Fruit fly (Drosophila melanogaster): ENCODE data around the gene mop.
A peak's percentile ranks its signal among the peaks of the same experiment; 100 is the strongest.

Gene mop

DNA sequence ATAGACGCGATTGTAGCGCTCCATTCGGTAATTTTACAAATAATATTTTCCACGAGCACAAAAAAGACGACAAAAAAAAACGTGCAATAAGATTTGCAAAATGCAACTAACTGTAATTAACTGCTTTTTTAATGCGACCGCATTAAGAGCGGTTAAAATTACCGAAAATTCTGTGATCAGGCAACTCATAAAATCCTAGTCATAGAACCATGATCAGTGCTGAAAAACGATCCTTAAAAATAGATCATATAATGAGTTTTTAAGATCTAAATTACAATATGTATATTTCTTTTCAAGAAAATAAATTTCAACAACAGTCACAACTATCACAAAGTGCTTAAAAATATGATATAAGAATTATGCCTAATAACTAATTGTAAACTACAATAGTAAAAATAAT, 27.3 kb upstream of the mop start, which contains the start of gene gnu:
Gene gnu (minus strand): TSS at position 125 of the 400 bp plus-strand sequence.
- TF ChIP-seq tai (GFP tag; optimal IDR thresholded peaks at IDR 0.05) (no peak), rgr (GFP tag; optimal IDR thresholded peaks at IDR 0.05) (no peak), N (GFP tag; optimal IDR thresholded peaks at IDR 0.05) (no peak), psq (GFP tag; optimal IDR thresholded peaks at IDR 0.05) (no peak), GATAd (GFP tag; optimal IDR thresholded peaks at IDR 0.05) (no peak), brk (GFP tag; optimal IDR thresholded peaks at IDR 0.05) (no peak), Dfd (GFP tag; optimal IDR thresholded peaks at IDR 0.05) (no peak), Hr78 (GFP tag; optimal IDR thresholded peaks at IDR 0.05) (no peak), dsf (GFP tag; optimal IDR thresholded peaks at IDR 0.05; ENCODE audit: borderline replicate concordance) (no peak), sage (GFP tag; optimal IDR thresholded peaks at IDR 0.05) (no peak), Hr83 (GFP tag; optimal IDR thresholded peaks at IDR 0.05; ENCODE audit: poor library complexity, severe bottlenecking) (no peak)

DNA sequence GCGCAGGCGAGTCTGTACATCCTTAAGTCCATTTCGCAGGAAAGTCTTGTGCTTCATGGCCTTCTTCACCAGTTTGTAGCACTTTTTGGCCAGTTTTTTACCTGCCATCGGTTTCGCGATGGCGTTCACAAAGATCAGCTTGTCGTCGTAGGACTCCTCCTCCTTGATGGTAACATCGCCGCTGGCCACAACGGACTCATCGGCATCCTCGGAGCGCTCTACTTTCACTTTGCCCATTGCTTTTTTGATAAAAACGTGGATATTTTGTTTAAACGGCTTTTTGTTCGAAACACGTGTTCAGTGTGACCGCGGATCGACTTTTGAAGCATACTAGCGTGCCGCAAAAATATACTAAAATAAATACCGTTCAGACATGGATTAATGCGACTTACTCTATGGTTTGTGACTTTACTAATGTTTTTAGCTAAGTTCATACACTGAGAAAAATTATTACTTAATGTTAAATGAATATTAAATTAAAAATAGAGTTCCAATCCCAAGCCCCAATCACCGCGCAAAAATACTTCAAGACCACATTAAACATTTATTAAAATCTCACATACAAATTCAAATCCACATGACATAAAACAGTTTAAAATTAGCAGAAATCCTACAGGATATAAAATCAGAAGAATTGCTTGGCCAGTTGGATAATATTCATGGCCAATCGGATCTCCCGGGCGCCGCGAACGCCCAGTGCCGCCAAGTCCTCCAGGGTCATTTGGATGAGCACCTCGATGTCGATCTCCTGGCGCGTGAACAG, 26.1 kb upstream of the mop start, which contains the start of gene NHP2:
Gene NHP2 (minus strand): TSS at position 315 of the 763 bp plus-strand sequence.
- peak; percentile 72 for TF ChIP-seq Sp1 (GFP tag; optimal IDR thresholded peaks at IDR 0.05)
- TF ChIP-seq CG32264 (GFP tag; optimal IDR thresholded peaks at IDR 0.05) = peak; percentile 35
- peak; percentile 47 for TF ChIP-seq sv (GFP tag; optimal IDR thresholded peaks at IDR 0.05)
- TF ChIP-seq dsf (GFP tag; optimal IDR thresholded peaks at IDR 0.05; ENCODE audit: borderline replicate concordance) = no peak
- peak; percentile 65 for TF ChIP-seq OdsH (GFP tag; optimal IDR thresholded peaks at IDR 0.05)
- peak; percentile 35 for TF ChIP-seq psq (GFP tag; optimal IDR thresholded peaks at IDR 0.05)
- TF ChIP-seq fru (GFP tag; optimal IDR thresholded peaks at IDR 0.05) = peak; percentile 68
- peak; percentile 38 for TF ChIP-seq Myc (optimal IDR thresholded peaks at IDR 0.05)
- peak; percentile 76 for TF ChIP-seq h (GFP tag; optimal IDR thresholded peaks at IDR 0.05)
- TF ChIP-seq sage (GFP tag; optimal IDR thresholded peaks at IDR 0.05) = peak; percentile 74
- no peak for TF ChIP-seq rgr (GFP tag; optimal IDR thresholded peaks at IDR 0.05)
- peak; percentile 75 for TF ChIP-seq HLH106 (tag; optimal IDR thresholded peaks at IDR 0.05)
- no peak for TF ChIP-seq woc (GFP tag; optimal IDR thresholded peaks at IDR 0.05)
- peak; percentile 60 for TF ChIP-seq ey (GFP tag; optimal IDR thresholded peaks at IDR 0.05)
- TF ChIP-seq CG9705 (GFP tag; optimal IDR thresholded peaks at IDR 0.05) = peak; percentile 53
- peak; percentile 20 for TF ChIP-seq Rel (GFP tag; optimal IDR thresholded peaks at IDR 0.05)
- peak; percentile 48 for TF ChIP-seq Rel (tag; optimal IDR thresholded peaks at IDR 0.05)
- TF ChIP-seq Jra (GFP tag; optimal IDR thresholded peaks at IDR 0.05) = no peak
- peak in 1 of 2 experiments; percentile 78 for TF ChIP-seq foxo (GFP tag; optimal IDR thresholded peaks at IDR 0.05)
- TF ChIP-seq Hr78 (GFP tag; optimal IDR thresholded peaks at IDR 0.05) = no peak
- no peak for TF ChIP-seq pan (optimal IDR thresholded peaks at IDR 0.05)

DNA sequence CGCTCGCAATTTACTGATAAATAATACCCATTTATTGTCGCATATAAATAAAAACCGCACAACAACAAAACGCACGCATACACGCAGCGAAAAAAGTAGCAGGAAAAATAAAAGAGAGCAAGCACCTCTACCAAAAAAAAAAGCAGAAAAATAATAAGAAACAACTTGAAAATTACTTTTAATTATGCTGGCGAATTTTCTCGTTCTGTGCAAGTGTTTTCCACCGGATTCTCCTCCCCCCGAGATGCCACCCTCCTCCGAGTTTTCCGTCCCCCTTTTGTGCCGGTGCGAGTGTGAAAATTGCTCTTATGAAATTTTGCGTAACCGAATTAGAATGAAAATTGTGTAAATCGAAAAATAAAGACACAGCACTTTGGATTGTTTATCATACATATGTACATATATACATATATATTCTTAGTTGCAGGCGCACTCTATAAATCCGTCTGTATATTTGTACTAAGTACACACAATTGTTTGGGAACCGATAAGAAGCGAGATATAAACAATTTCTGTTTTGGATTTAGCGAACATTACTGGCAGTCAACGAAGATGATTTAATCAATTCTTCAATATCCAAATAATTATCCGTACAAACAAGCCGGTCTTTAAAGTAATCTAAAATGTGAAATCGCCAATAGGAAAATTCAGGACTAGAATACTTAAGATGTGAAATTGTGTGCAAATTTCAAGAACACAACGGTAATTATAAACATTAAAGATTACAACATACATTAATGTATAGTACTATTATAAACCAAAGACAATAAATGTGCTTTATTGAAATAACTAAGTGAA, 15.1 kb upstream of the mop start:
- TF ChIP-seq jim (GFP tag; optimal IDR thresholded peaks at IDR 0.05) (no peak), GATAd (GFP tag; optimal IDR thresholded peaks at IDR 0.05) (no peak), CrebA (GFP tag; optimal IDR thresholded peaks at IDR 0.05; ENCODE audit: borderline replicate concordance) (no peak), OdsH (GFP tag; optimal IDR thresholded peaks at IDR 0.05) (no peak), N (GFP tag; optimal IDR thresholded peaks at IDR 0.05) (no peak), Hr78 (GFP tag; optimal IDR thresholded peaks at IDR 0.05) (no peak), HLH106 (tag; optimal IDR thresholded peaks at IDR 0.05) (no peak), Dif (GFP tag; optimal IDR thresholded peaks at IDR 0.05; ENCODE audit: partially characterized antibody) (no peak)

DNA sequence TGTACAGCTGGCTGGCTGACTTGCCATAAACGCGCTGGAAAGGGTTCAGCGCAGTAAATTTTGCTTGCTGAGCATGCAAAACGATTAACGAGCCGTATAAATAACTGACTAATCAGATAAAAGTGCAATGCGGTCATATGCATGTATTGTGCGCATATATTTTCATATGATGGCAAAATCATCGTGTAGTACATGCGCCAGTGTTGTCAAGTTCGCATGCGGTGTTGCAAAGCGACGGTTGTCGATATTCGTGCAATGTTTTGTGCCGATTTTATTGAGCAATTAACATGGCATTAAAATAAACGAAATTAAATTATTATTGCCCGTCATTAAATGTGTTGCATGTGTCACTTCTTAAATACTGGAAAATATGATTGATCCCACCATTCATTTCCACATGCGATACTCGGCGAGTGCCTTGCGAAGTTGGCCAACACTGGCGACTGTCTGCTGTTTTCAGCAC, 14.2 kb upstream of the mop start:
- TF ChIP-seq Dif (GFP tag; optimal IDR thresholded peaks at IDR 0.05; ENCODE audit: partially characterized antibody) (no peak), N (GFP tag; optimal IDR thresholded peaks at IDR 0.05) (no peak), psq (GFP tag; optimal IDR thresholded peaks at IDR 0.05) (peak; percentile 81), CrebA (GFP tag; optimal IDR thresholded peaks at IDR 0.05; ENCODE audit: borderline replicate concordance) (no peak), Jra (GFP tag; optimal IDR thresholded peaks at IDR 0.05) (peak; percentile 89), sage (GFP tag; optimal IDR thresholded peaks at IDR 0.05) (peak; percentile 81), Abd-B (GFP tag; optimal IDR thresholded peaks at IDR 0.05) (no peak), Myc (optimal IDR thresholded peaks at IDR 0.05) (peak; percentile 78), dl (GFP tag; optimal IDR thresholded peaks at IDR 0.05; ENCODE audit: insufficient read depth in 1 of 2, partially characterized antibody in 2 of 2) (no peak), ey (GFP tag; optimal IDR thresholded peaks at IDR 0.05) (peak; percentile 87), HLH106 (tag; optimal IDR thresholded peaks at IDR 0.05) (peak; percentile 79), Sp1 (GFP tag; optimal IDR thresholded peaks at IDR 0.05) (peak; percentile 71), Hr78 (GFP tag; optimal IDR thresholded peaks at IDR 0.05) (no peak), CG9705 (GFP tag; optimal IDR thresholded peaks at IDR 0.05) (peak; percentile 80), fru (GFP tag; optimal IDR thresholded peaks at IDR 0.05) (peak; percentile 88), sv (GFP tag; optimal IDR thresholded peaks at IDR 0.05) (peak; percentile 54), tai (GFP tag; optimal IDR thresholded peaks at IDR 0.05) (no peak), pan (optimal IDR thresholded peaks at IDR 0.05) (no peak), Vsx2 (GFP tag; optimal IDR thresholded peaks at IDR 0.05; ENCODE audit: partially characterized antibody) (no peak), Rel (GFP tag; optimal IDR thresholded peaks at IDR 0.05) (no peak), Rel (tag; optimal IDR thresholded peaks at IDR 0.05) (peak; percentile 81), GATAd (GFP tag; optimal IDR thresholded peaks at IDR 0.05) (peak; percentile 88), brk (GFP tag; optimal IDR thresholded peaks at IDR 0.05) (peak; percentile 88), rgr (GFP tag; optimal IDR thresholded peaks at IDR 0.05) (peak; percentile 91), woc (GFP tag; optimal IDR thresholded peaks at IDR 0.05) (no peak), Hr83 (GFP tag; optimal IDR thresholded peaks at IDR 0.05; ENCODE audit: poor library complexity, severe bottlenecking) (peak; percentile 83), usp (GFP tag; optimal IDR thresholded peaks at IDR 0.05) (no peak), br (GFP tag; optimal IDR thresholded peaks at IDR 0.05) (peak; percentile 90), foxo (GFP tag; optimal IDR thresholded peaks at IDR 0.05) (peak; percentile 73 to 92), dmrt93B (GFP tag; optimal IDR thresholded peaks at IDR 0.05) (peak; percentile 75)

Measured in whole organism, wandering third instar larva.